Fruit fly (Drosophila melanogaster) whole organism, embryonic: Measurements from ENCODE around the gene Cyp313b1.

Experiments used
- Abd-B ChIP-seq: fragments of 200-800 bp; sonication (Bioruptor generic); optimal IDR thresholded peaks from 2 replicates; lab custom pipeline; 2018; ENCODE audit warnings: missing biosample characterization, mild to moderate bottlenecking, missing genetic modification characterization, moderate library complexity
- Adf1 ChIP-seq: fragments of 200-800 bp; sonication (Bioruptor generic); IDR thresholded peaks from 2 replicates; pipeline ENCODE4 v1.3.6; 2022; ENCODE audit warnings: missing biosample characterization, missing genetic modification characterization
- Asciz ChIP-seq: fragments of 200-800 bp; sonication (Bioruptor generic); optimal IDR thresholded peaks from 2 replicates; lab custom pipeline; 2017; ENCODE audit warnings: missing biosample characterization, mild to moderate bottlenecking, missing genetic modification characterization, missing genetic modification reagents
- BEAF-32 ChIP-seq: fragments of 200-800 bp; sonication (Bioruptor generic); optimal IDR thresholded peaks from 3 replicates; lab custom pipeline; 2017; ENCODE audit warnings: missing biosample characterization, missing genetic modification characterization, mild to moderate bottlenecking, moderate library complexity, missing genetic modification reagents
- BtbVII ChIP-seq: fragments of 200-800 bp; sonication (Bioruptor generic); optimal IDR thresholded peaks from 3 replicates; lab custom pipeline; 2017; ENCODE audit warnings: missing biosample characterization, mild to moderate bottlenecking, missing genetic modification characterization
- C15 ChIP-seq: fragments of 200-800 bp; sonication (Bioruptor generic); IDR thresholded peaks from 3 replicates; pipeline ENCODE4 v1.3.6; 2022; ENCODE audit warnings: missing biosample characterization, missing genetic modification characterization
- CG12155 ChIP-seq: fragments of 200-800 bp; sonication (Bioruptor generic); optimal IDR thresholded peaks from 3 replicates; lab custom pipeline; 2016; ENCODE audit warnings: missing biosample characterization, missing genetic modification characterization
- CG12769 ChIP-seq: fragments of 200-800 bp; sonication (Bioruptor generic); optimal IDR thresholded peaks from 2 replicates; lab custom pipeline; 2019; ENCODE audit warnings: missing biosample characterization, mild to moderate bottlenecking, missing genetic modification characterization, moderate library complexity
- CG13123 ChIP-seq: fragments of 200-800 bp; sonication (Bioruptor generic); optimal IDR thresholded peaks from 2 replicates; lab custom pipeline; 2016; ENCODE audit warnings: missing biosample characterization, missing genetic modification characterization
- CG15011 ChIP-seq: fragments of 200-800 bp; sonication (Bioruptor generic); optimal IDR thresholded peaks from 3 replicates; lab custom pipeline; 2018; ENCODE audit warnings: missing biosample characterization, mild to moderate bottlenecking, missing genetic modification characterization
- CG1529 ChIP-seq: fragments of 200-800 bp; sonication (Bioruptor generic); optimal IDR thresholded peaks from 3 replicates; lab custom pipeline; 2018; ENCODE audit warnings: missing biosample characterization, missing genetic modification characterization
- CG1647 ChIP-seq: fragments of 200-800 bp; sonication (Bioruptor generic); optimal IDR thresholded peaks from 3 replicates; lab custom pipeline; 2016; ENCODE audit warnings: missing biosample characterization, missing genetic modification characterization
- CG16863 ChIP-seq: fragments of 200-800 bp; sonication (Bioruptor generic); optimal IDR thresholded peaks from 3 replicates; lab custom pipeline; 2016; ENCODE audit warnings: missing biosample characterization, missing genetic modification characterization
- CG17328 ChIP-seq: fragments of 200-800 bp; sonication (Bioruptor generic); IDR thresholded peaks from 2 replicates; pipeline ENCODE4 v1.3.6; 2022; ENCODE audit warnings: missing biosample characterization, missing genetic modification characterization
- CG18619 ChIP-seq: fragments of 200-800 bp; sonication (Bioruptor generic); optimal IDR thresholded peaks from 3 replicates; lab custom pipeline; 2017; ENCODE audit warnings: missing biosample characterization, mild to moderate bottlenecking, missing genetic modification characterization
- CG2120 ChIP-seq: fragments of 200-800 bp; sonication (Bioruptor generic); optimal IDR thresholded peaks from 3 replicates; lab custom pipeline; 2016; ENCODE audit warnings: missing biosample characterization, missing genetic modification characterization
- CG2199 ChIP-seq: fragments of 200-800 bp; sonication (Bioruptor generic); IDR thresholded peaks from 3 replicates; pipeline ENCODE4 v1.3.6; 2022; ENCODE audit warnings: missing biosample characterization, missing genetic modification characterization
- CG2202 ChIP-seq: fragments of 200-800 bp; sonication (Bioruptor generic); optimal IDR thresholded peaks from 2 replicates; lab custom pipeline; 2018; ENCODE audit warnings: missing biosample characterization, mild to moderate bottlenecking, missing genetic modification characterization
- CG3065 ChIP-seq: fragments of 200-800 bp; sonication (Bioruptor generic); optimal IDR thresholded peaks from 2 replicates; lab custom pipeline; 2016; ENCODE audit warnings: missing biosample characterization, missing genetic modification characterization
- CG3281 ChIP-seq: fragments of 200-800 bp; sonication (Bioruptor generic); optimal IDR thresholded peaks from 3 replicates; lab custom pipeline; 2017; ENCODE audit warnings: missing biosample characterization, mild to moderate bottlenecking, missing genetic modification characterization
- CG33557 ChIP-seq: fragments of 200-800 bp; sonication (Bioruptor generic); optimal IDR thresholded peaks from 2 replicates; lab custom pipeline; 2019; ENCODE audit warnings: missing biosample characterization, mild to moderate bottlenecking, missing genetic modification characterization, moderate library complexity
- CG6683 ChIP-seq: fragments of 200-800 bp; sonication (Bioruptor generic); optimal IDR thresholded peaks from 2 replicates; lab custom pipeline; 2017; ENCODE audit warnings: missing biosample characterization, mild to moderate bottlenecking, missing genetic modification characterization, missing genetic modification reagents
- CG6689 ChIP-seq: fragments of 200-800 bp; sonication (Bioruptor generic); IDR thresholded peaks from 2 replicates; pipeline ENCODE4 v1.3.6; 2022; ENCODE audit warnings: missing biosample characterization, missing genetic modification characterization
- CG6765 ChIP-seq: fragments of 200-800 bp; sonication (Bioruptor generic); optimal IDR thresholded peaks from 3 replicates; lab custom pipeline; 2017; ENCODE audit warnings: missing biosample characterization, mild to moderate bottlenecking, missing genetic modification characterization
- CG7357 ChIP-seq: fragments of 200-800 bp; sonication (Bioruptor generic); IDR thresholded peaks from 3 replicates; pipeline ENCODE4 v1.3.6; 2022; ENCODE audit warnings: missing biosample characterization, missing genetic modification characterization
- CG7372 ChIP-seq: fragments of 200-800 bp; sonication (Bioruptor generic); IDR thresholded peaks from 2 replicates; pipeline ENCODE4 v1.3.6; 2022; ENCODE audit warnings: missing biosample characterization, missing genetic modification characterization
- CG9437 ChIP-seq: fragments of 200-800 bp; sonication (Bioruptor generic); optimal IDR thresholded peaks from 2 replicates; lab custom pipeline; 2018; ENCODE audit warnings: missing biosample characterization, mild to moderate bottlenecking, missing genetic modification characterization
- CG9817 ChIP-seq: fragments of 200-800 bp; sonication (Bioruptor generic); optimal IDR thresholded peaks from 2 replicates; lab custom pipeline; 2018; ENCODE audit warnings: missing biosample characterization, mild to moderate bottlenecking, missing genetic modification characterization, moderate library complexity
- Dll ChIP-seq: fragments of 200-800 bp; sonication (Bioruptor generic); IDR thresholded peaks from 4 replicates; pipeline ENCODE4 v1.3.6; 2022; ENCODE audit warnings: missing biosample characterization, missing genetic modification characterization; ENCODE audit not compliant: partially characterized antibody
- HHEX ChIP-seq: fragments of 200-800 bp; sonication (Bioruptor generic); optimal IDR thresholded peaks from 3 replicates; lab custom pipeline; 2017; ENCODE audit warnings: missing biosample characterization, mild to moderate bottlenecking, missing genetic modification characterization, missing genetic modification reagents
- Hmr ChIP-seq: fragments of 200-800 bp; sonication (Bioruptor generic); optimal IDR thresholded peaks from 3 replicates; lab custom pipeline; 2017; ENCODE audit warnings: mild to moderate bottlenecking, missing biosample characterization, missing genetic modification reagents, missing genetic modification characterization
- Hr39 ChIP-seq: fragments of >200 bp; optimal IDR thresholded peaks from 2 replicates; lab custom pipeline; 2017
- Nf-YC ChIP-seq: fragments of 200-800 bp; optimal IDR thresholded peaks from 3 replicates; lab custom pipeline; 2019; ENCODE audit warnings: missing biosample characterization, mild to moderate bottlenecking, missing genetic modification characterization, moderate library complexity
- PHDP ChIP-seq: fragments of 200-800 bp; sonication (Bioruptor generic); optimal IDR thresholded peaks from 3 replicates; lab custom pipeline; 2018; ENCODE audit warnings: missing biosample characterization, mild to moderate bottlenecking, missing genetic modification characterization, moderate library complexity
- Scr ChIP-seq: fragments of 200-800 bp; sonication (Bioruptor generic); IDR thresholded peaks from 2 replicates; pipeline ENCODE4 v1.3.6; 2022; ENCODE audit warnings: missing biosample characterization, missing genetic modification characterization; ENCODE audit not compliant: partially characterized antibody
- ab ChIP-seq: fragments of 200-800 bp; sonication (Bioruptor generic); optimal IDR thresholded peaks from 2 replicates; lab custom pipeline; 2016; ENCODE audit warnings: missing biosample characterization, missing genetic modification characterization
- ap ChIP-seq: fragments of 200-800 bp; sonication (Bioruptor generic); IDR thresholded peaks from 2 replicates; pipeline ENCODE4 v1.3.6; 2022; ENCODE audit warnings: missing biosample characterization, missing genetic modification characterization
- ash1 ChIP-seq: fragments of 200-800 bp; sonication (Bioruptor generic); optimal IDR thresholded peaks from 2 replicates; lab custom pipeline; 2018; ENCODE audit warnings: missing biosample characterization, mild to moderate bottlenecking, missing genetic modification characterization
- btn ChIP-seq: fragments of 200-800 bp; sonication (Bioruptor generic); optimal IDR thresholded peaks from 2 replicates; lab custom pipeline; 2016; ENCODE audit warnings: missing biosample characterization, missing genetic modification characterization
- fd102C ChIP-seq: fragments of 200-800 bp; sonication (Bioruptor generic); optimal IDR thresholded peaks from 2 replicates; lab custom pipeline; 2018; ENCODE audit warnings: missing biosample characterization, mild to moderate bottlenecking, missing genetic modification characterization, moderate library complexity
- hb ChIP-seq: fragments of 200-800 bp; sonication (Bioruptor generic); IDR thresholded peaks from 3 replicates; pipeline ENCODE4 v1.3.6; 2022; ENCODE audit warnings: missing biosample characterization, missing genetic modification characterization; ENCODE audit not compliant: partially characterized antibody
- odd ChIP-seq: fragments of 200-800 bp; sonication (Bioruptor generic); optimal IDR thresholded peaks from 2 replicates; lab custom pipeline; 2017; ENCODE audit warnings: missing biosample characterization, mild to moderate bottlenecking, missing genetic modification characterization
- p53 ChIP-seq: fragments of 200-800 bp; sonication (Bioruptor generic); optimal IDR thresholded peaks from 2 replicates; lab custom pipeline; 2016; ENCODE audit warnings: missing biosample characterization, missing genetic modification characterization
- schlank ChIP-seq: fragments of 200-800 bp; sonication (Bioruptor generic); optimal IDR thresholded peaks from 2 replicates; lab custom pipeline; 2018; ENCODE audit warnings: missing biosample characterization, mild to moderate bottlenecking, missing genetic modification characterization
- sens ChIP-seq: fragments of 200-800 bp; sonication (Bioruptor generic); peaks from one replicate; lab custom pipeline; 2016; ENCODE audit warnings: missing biosample characterization, missing genetic modification characterization
- sisA ChIP-seq: fragments of 200-800 bp; sonication (Bioruptor generic); IDR thresholded peaks from 2 replicates; pipeline ENCODE4 v1.3.6; 2022; ENCODE audit warnings: missing biosample characterization, missing genetic modification characterization
- slou ChIP-seq: fragments of 200-800 bp; sonication (Bioruptor generic); optimal IDR thresholded peaks from 3 replicates; lab custom pipeline; 2016; ENCODE audit warnings: missing biosample characterization, missing genetic modification characterization
- slp2 ChIP-seq: fragments of 200-800 bp; sonication (Bioruptor generic); optimal IDR thresholded peaks from 2 replicates; lab custom pipeline; 2016; ENCODE audit warnings: missing biosample characterization, missing genetic modification characterization
- sqz ChIP-seq: fragments of 200-800 bp; sonication (Bioruptor generic); optimal IDR thresholded peaks from 3 replicates; lab custom pipeline; 2018; ENCODE audit warnings: missing biosample characterization, mild to moderate bottlenecking, missing genetic modification characterization
- ttk ChIP-seq: fragments of 200-800 bp; sonication (Bioruptor generic); IDR thresholded peaks from 2 replicates; pipeline ENCODE4 v2.1.2; 2022; ENCODE audit warnings: missing biosample characterization, missing genetic modification characterization
- zen ChIP-seq: fragments of 200-800 bp; sonication (Bioruptor generic); optimal IDR thresholded peaks from 3 replicates; lab custom pipeline; 2018; ENCODE audit warnings: missing biosample characterization, mild to moderate bottlenecking, missing genetic modification characterization, moderate library complexity

The Cyp313b1 gene

dm6 chr3R:8663668-8664283, 18.3 kb upstream of the Cyp313b1 start, which contains the start of gene CG8032 (continued):
- TF ChIP-seq p53 (GFP tag; lab: Kevin White, UChicago) (peak; percentile 32), CG1529 (GFP tag; lab: Kevin White, UChicago) (no peak), Nf-YC (tag; lab: Kevin White, UChicago) (peak; percentile 50), ash1 (GFP tag; lab: Kevin White, UChicago) (no peak), sqz (no peak), PHDP (tag; lab: Kevin White, UChicago) (peak; percentile 30), Asciz (GFP tag; lab: Kevin White, UChicago) (no peak), CG2120 (GFP tag; lab: Kevin White, UChicago) (peak; percentile 65), CG9437 (GFP tag; lab: Kevin White, UChicago) (no peak), CG2202 (tag; lab: Kevin White, UChicago) (no peak), slp2 (peak; percentile 19), CG9817 (tag; lab: Kevin White, UChicago) (peak; percentile 31), btn (no peak), CG15011 (GFP tag; lab: Kevin White, UChicago) (no peak), ap (no peak), Dll (GFP tag; lab: Robert Waterston, UW) (peak; percentile 78), slou (no peak), CG6683 (GFP tag; lab: Kevin White, UChicago) (no peak), odd (GFP tag; lab: Kevin White, UChicago) (no peak), zen (tag; lab: Kevin White, UChicago) (peak; percentile 37), CG3281 (GFP tag; lab: Kevin White, UChicago) (no peak), CG12769 (tag; lab: Kevin White, UChicago) (peak; percentile 51), CG7372 (GFP tag; lab: Robert Waterston, UW) (no peak), Adf1 (GFP tag; lab: Robert Waterston, UW) (peak; percentile 53), Hr39 (lab: Kevin White, UChicago) (no peak), ab (GFP tag; lab: Kevin White, UChicago) (no peak), CG6689 (GFP tag; lab: Robert Waterston, UW) (no peak; the same call in 1 of the 2 replicates), CG17328 (GFP tag; lab: Robert Waterston, UW) (0 out of 2 replicates have a peak, but pooled peaks have one; percentile 7), BEAF-32 (GFP tag; lab: Kevin White, UChicago) (peak; percentile 81), sens (GFP tag; lab: Kevin White, UChicago) (peak; percentile 91), fd102C (GFP tag; lab: Kevin White, UChicago) (no peak), CG7357 (GFP tag; lab: Robert Waterston, UW) (no peak), hb (no peak), CG3065 (no peak), sisA (GFP tag; lab: Robert Waterston, UW) (no peak), CG2199 (no peak), CG1647 (GFP tag; lab: Kevin White, UChicago) (peak; percentile 2), Scr (GFP tag; lab: Robert Waterston, UW) (peak; percentile 77), CG16863 (peak; percentile 60), ttk (GFP tag; lab: Robert Waterston, UW) (peak; percentile 36; the same call in 1 of the 2 replicates), CG6765 (no peak), CG18619 (GFP tag; lab: Kevin White, UChicago) (peak; percentile 22), BtbVII (GFP tag; lab: Kevin White, UChicago) (peak; percentile 4), CG12155 (peak; percentile 76), schlank (tag; lab: Kevin White, UChicago) (no peak), Hmr (peak; percentile 27), HHEX (GFP tag; lab: Kevin White, UChicago) (no peak), CG33557 (GFP tag; lab: Kevin White, UChicago) (peak; percentile 32), C15 (GFP tag; lab: Robert Waterston, UW) (no peak), Abd-B (GFP tag; lab: Kevin White, UChicago) (peak; percentile 29), CG13123 (GFP tag; lab: Kevin White, UChicago) (peak; percentile 7)
